Fruit fly (Drosophila melanogaster): ENCODE results near the gene Dim1.
A peak's percentile ranks its signal among the peaks of the same experiment; 100 is the strongest.

Gene Dim1

dm6 chr2L:4448582-4449016 lies 45.5 kb downstream of the Dim1 start, which contains the start of gene MFS18 (continued):
- TF ChIP-seq CG11504 (tag; optimal IDR thresholded peaks at IDR 0.05): peak; percentile 94
- TF ChIP-seq CG13296 (GFP tag; optimal IDR thresholded peaks at IDR 0.05): peak; percentile 97
- TF ChIP-seq CG17361 (GFP tag; IDR thresholded peaks at IDR 0.05): peak; percentile 99
- peak; percentile 94 for TF ChIP-seq D19B (GFP tag; optimal IDR thresholded peaks at IDR 0.05)
- peak; percentile 78 for TF ChIP-seq CG7786 (GFP tag; optimal IDR thresholded peaks at IDR 0.05)
- TF ChIP-seq CG8388 (GFP tag; optimal IDR thresholded peaks at IDR 0.05): peak; percentile 96
- peak in 1 of 3 experiments; percentile 96 for TF ChIP-seq Stat92E (GFP tag; optimal IDR thresholded peaks at IDR 0.05)
- peak; percentile 99 for TF ChIP-seq CG14014 (GFP tag; IDR thresholded peaks at IDR 0.05)
- peak; percentile 92 for TF ChIP-seq CG17186 (GFP tag; optimal IDR thresholded peaks at IDR 0.05)
- peak; percentile 77 for TF ChIP-seq Side (GFP tag; optimal IDR thresholded peaks at IDR 0.05)
- TF ChIP-seq CG6254 (GFP tag; optimal IDR thresholded peaks at IDR 0.05): peak; percentile 97
- peak; percentile 96 for TF ChIP-seq CG15696 (tag; optimal IDR thresholded peaks at IDR 0.05)
- TF ChIP-seq Fer2 (tag; optimal IDR thresholded peaks at IDR 0.05): peak; percentile 96
- peak; percentile 97 for TF ChIP-seq gsb (GFP tag; IDR thresholded peaks at IDR 0.05)
- peak; percentile 99 for TF ChIP-seq ind (GFP tag; optimal IDR thresholded peaks at IDR 0.05)
- TF ChIP-seq ewg (GFP tag; optimal IDR thresholded peaks at IDR 0.05): peak; percentile 88
- peak; percentile 93 for TF ChIP-seq bbx (GFP tag; IDR thresholded peaks at IDR 0.05; ENCODE audit: partially characterized antibody)
- TF ChIP-seq fd3F (GFP tag; optimal IDR thresholded peaks at IDR 0.05): peak; percentile 89
- peak; percentile 96 for TF ChIP-seq CG7987 (GFP tag; optimal IDR thresholded peaks at IDR 0.05)
- TF ChIP-seq CG3407 (GFP tag; optimal IDR thresholded peaks at IDR 0.05): peak; percentile 90
- TF ChIP-seq org-1 (GFP tag; optimal IDR thresholded peaks at IDR 0.05): peak; percentile 91
- peak; percentile 97 for TF ChIP-seq CG7372 (GFP tag; IDR thresholded peaks at IDR 0.05)
- TF ChIP-seq nom (GFP tag; optimal IDR thresholded peaks at IDR 0.05): peak; percentile 91
- TF ChIP-seq cad (GFP tag; optimal IDR thresholded peaks at IDR 0.05): no peak
- peak; percentile 98 for TF ChIP-seq H2.0 (GFP tag; IDR thresholded peaks at IDR 0.05)
- peak; percentile 93 for TF ChIP-seq ham (GFP tag; IDR thresholded peaks at IDR 0.05)
- TF ChIP-seq CG12071 (GFP tag; optimal IDR thresholded peaks at IDR 0.05): peak; percentile 97
- TF ChIP-seq CG11560 (tag; IDR thresholded peaks at IDR 0.05): peak; percentile 98
- peak; percentile 97 for TF ChIP-seq Sox100B (GFP tag; optimal IDR thresholded peaks at IDR 0.05)
- peak; percentile 8 for TF ChIP-seq en (GFP tag; optimal IDR thresholded peaks at IDR 0.05)
- peak; percentile 74 for TF ChIP-seq MESR4 (GFP tag; optimal IDR thresholded peaks at IDR 0.05)
- peak; percentile 80 for TF ChIP-seq CG30020 (tag; optimal IDR thresholded peaks at IDR 0.05)
- no peak for TF ChIP-seq CG42726 (GFP tag; IDR thresholded peaks at IDR 0.05; ENCODE audit: partially characterized antibody)
- peak; percentile 16 for TF ChIP-seq CG3163 (GFP tag; optimal IDR thresholded peaks at IDR 0.05)
- TF ChIP-seq CG12219 (GFP tag; optimal IDR thresholded peaks at IDR 0.05): peak; percentile 89
- TF ChIP-seq CG4360 (GFP tag; IDR thresholded peaks at IDR 0.05): peak; percentile 90
- TF ChIP-seq ranshi (GFP tag; IDR thresholded peaks at IDR 0.05): peak; percentile 99
- peak; percentile 91 for TF ChIP-seq CG4328 (GFP tag; optimal IDR thresholded peaks at IDR 0.05)
- peak; percentile 95 for TF ChIP-seq nerfin-1 (tag; optimal IDR thresholded peaks at IDR 0.05)
- TF ChIP-seq tin (GFP tag; optimal IDR thresholded peaks at IDR 0.05): peak; percentile 99
- TF ChIP-seq Sry-β (GFP tag; optimal IDR thresholded peaks at IDR 0.05): peak; percentile 71
- peak; percentile 89 for TF ChIP-seq tup (GFP tag; optimal IDR thresholded peaks at IDR 0.05)
- peak; percentile 97 for TF ChIP-seq Gsc (GFP tag; IDR thresholded peaks at IDR 0.05)
- peak; percentile 43 for TF ChIP-seq Dp (GFP tag; optimal IDR thresholded peaks at IDR 0.05)
- peak; percentile 92 for TF ChIP-seq crc (GFP tag; optimal IDR thresholded peaks at IDR 0.05)
- TF ChIP-seq CG16863 (GFP tag; optimal IDR thresholded peaks at IDR 0.05): peak; percentile 82
- peak; percentile 74; the same call in 2 of the 3 replicates for TF ChIP-seq CG34224 (GFP tag; IDR thresholded peaks at IDR 0.05; ENCODE audit: partially characterized antibody)
- TF ChIP-seq CG18764 (GFP tag; optimal IDR thresholded peaks at IDR 0.05): peak; percentile 99
- peak; percentile 94 for TF ChIP-seq CG2875 (GFP tag; optimal IDR thresholded peaks at IDR 0.05)
- peak; percentile 93 for TF ChIP-seq Ssrp (tag; optimal IDR thresholded peaks at IDR 0.05)

Measured in whole organism, embryonic.